Fruit fly (Drosophila melanogaster) Kc167 (cell line): Measurements from ENCODE around the gene CG7607.

Experiments used
- Myc ChIP-seq: fragments of >200 bp; optimal IDR thresholded peaks from 2 replicates; lab custom pipeline; 2017; ENCODE audit warnings: missing external identifiers
- Sin3A ChIP-seq: fragments of >200 bp; optimal IDR thresholded peaks from 2 replicates; lab custom pipeline; 2018; ENCODE audit warnings: missing external identifiers

dm6 chr3L:11190022-11190421, 9.4 kb upstream of the CG7607 start:
- TF ChIP-seq Myc (lab: Kevin White, UChicago) = no peak
- no peak for TF ChIP-seq Sin3A (lab: Kevin White, UChicago)
